Worm (Caenorhabditis elegans) whole organism, L1 larva: ENCODE data around the gene ZK686.6.

Experiments used
- C04F5.9 ChIP-seq: sonication (generic microtip); optimal IDR thresholded peaks from 2 replicates; lab custom pipeline; 2016; ENCODE audit warnings: missing genetic modification characterization, missing compliant biosample characterization
- C16A3.4 ChIP-seq: fragments of 150-350 bp; optimal IDR thresholded peaks from 2 replicates; lab custom pipeline; 2014; ENCODE audit warnings: missing biosample characterization, missing genetic modification characterization
- C34B4.2 ChIP-seq: sonication (generic microtip); optimal IDR thresholded peaks from 2 replicates; lab custom pipeline; 2017; ENCODE audit warnings: mild to moderate bottlenecking, missing genetic modification characterization, missing compliant biosample characterization
- F16B12.6 ChIP-seq: fragments of 150-350 bp; optimal IDR thresholded peaks from 2 replicates; lab custom pipeline; 2014; ENCODE audit warnings: missing biosample characterization, missing genetic modification characterization
- blmp-1 ChIP-seq: fragments of 150-350 bp; optimal IDR thresholded peaks from 2 replicates; lab custom pipeline; 2014; ENCODE audit warnings: missing biosample characterization, missing genetic modification characterization
- ceh-82 ChIP-seq, 3 experiments: fragments of 150-350 bp in 1 of 3; sonication (generic microtip) in 2 of 3; optimal IDR thresholded peaks; 2 replicates each; lab custom pipeline; 2014 to 2017; ENCODE audit warnings: missing biosample characterization in 3 of 3, missing genetic modification characterization in 3 of 3
- ceh-88 ChIP-seq: fragments of 200-800 bp; sonication (Bioruptor generic); IDR thresholded peaks from 2 replicates; pipeline ENCODE4 v1.3.6; 2022; ENCODE audit warnings: missing genetic modification characterization, missing compliant biosample characterization
- dpl-1 ChIP-seq, 3 experiments: fragments of 150-350 bp in 2 of 3; sonication (generic microtip) in 1 of 3; optimal IDR thresholded peaks; 2 replicates each; lab custom pipeline; 2014 to 2017; ENCODE audit warnings: missing biosample characterization in 3 of 3, missing genetic modification characterization in 3 of 3, missing genetic modification reagents in 3 of 3
- dsc-1 ChIP-seq: sonication (generic microtip); optimal IDR thresholded peaks from 2 replicates; lab custom pipeline; 2016; ENCODE audit warnings: mild to moderate bottlenecking, missing genetic modification characterization, missing compliant biosample characterization
- efl-1 ChIP-seq, 4 experiments: fragments of 150-350 bp; optimal IDR thresholded peaks in 3 of 4; peaks in 1 of 4; 1 replicate in 1 of 4; 2 replicates in 3 of 4; lab custom pipeline; 2014; ENCODE audit warnings: missing biosample characterization in 2 of 4, missing genetic modification characterization in 2 of 4, missing genetic modification reagents in 2 of 4
- elt-2 ChIP-seq: sonication (generic microtip); optimal IDR thresholded peaks from 2 replicates; lab custom pipeline; 2016; ENCODE audit warnings: missing genetic modification characterization, mild to moderate bottlenecking, inconsistent platforms, missing compliant biosample characterization, missing genetic modification reagents
- fkh-8 ChIP-seq: sonication (generic microtip); optimal IDR thresholded peaks from 2 replicates; lab custom pipeline; 2016; ENCODE audit warnings: mild to moderate bottlenecking, missing genetic modification characterization, missing compliant biosample characterization
- grh-1 ChIP-seq: fragments of 200-800 bp; sonication (Bioruptor generic); IDR thresholded peaks from 2 replicates; pipeline ENCODE4 v1.3.6; 2022; ENCODE audit warnings: missing genetic modification reagents, missing genetic modification characterization, missing compliant biosample characterization
- irx-1 ChIP-seq: sonication (generic microtip); optimal IDR thresholded peaks from 2 replicates; lab custom pipeline; 2016; ENCODE audit warnings: missing genetic modification characterization, missing compliant biosample characterization
- isw-1 ChIP-seq: fragments of 200-800 bp; sonication (Bioruptor generic); IDR thresholded peaks from 2 replicates; pipeline ENCODE4 v1.3.6; 2022; ENCODE audit warnings: missing genetic modification characterization, missing compliant biosample characterization
- jun-1 ChIP-seq: fragments of 150-350 bp; optimal IDR thresholded peaks from 2 replicates; lab custom pipeline; 2014; ENCODE audit warnings: missing biosample characterization, missing genetic modification reagents, missing genetic modification characterization
- lin-13 ChIP-seq: fragments of 150-350 bp; optimal IDR thresholded peaks from 2 replicates; lab custom pipeline; 2014; ENCODE audit warnings: missing biosample characterization, missing genetic modification reagents, missing genetic modification characterization
- lin-14 ChIP-seq: fragments of 200-800 bp; sonication (Bioruptor generic); optimal IDR thresholded peaks from 2 replicates; lab custom pipeline; 2018; ENCODE audit warnings: mild to moderate bottlenecking, missing genetic modification characterization, moderate library complexity, missing compliant biosample characterization
- lin-15B ChIP-seq: fragments of 150-350 bp; sonication (generic microtip); optimal IDR thresholded peaks from 3 replicates; lab custom pipeline; 2014; ENCODE audit warnings: missing biosample characterization, missing genetic modification characterization
- lin-35 ChIP-seq, 2 experiments: fragments of 150-350 bp; optimal IDR thresholded peaks; 2 replicates each; lab custom pipeline; 2014; ENCODE audit warnings: missing biosample characterization in 2 of 2, missing genetic modification characterization in 2 of 2, missing genetic modification reagents in 2 of 2
- lin-39 ChIP-seq: fragments of 150-350 bp; optimal IDR thresholded peaks from 2 replicates; lab custom pipeline; 2014; ENCODE audit warnings: missing biosample characterization, missing genetic modification reagents, missing genetic modification characterization
- lsy-2 ChIP-seq, 2 experiments: fragments of 150-350 bp; optimal IDR thresholded peaks; 2 replicates each; lab custom pipeline; 2014; ENCODE audit warnings: missing biosample characterization in 2 of 2, missing genetic modification characterization in 2 of 2
- mab-9 ChIP-seq: fragments of 200-800 bp; sonication (Bioruptor generic); IDR thresholded peaks from 2 replicates; pipeline ENCODE4 v1.3.6; 2022; ENCODE audit warnings: missing genetic modification reagents, missing genetic modification characterization, missing compliant biosample characterization
- mdl-1 ChIP-seq, 2 experiments: fragments of 150-350 bp; optimal IDR thresholded peaks; 2 replicates each; lab custom pipeline; 2014 to 2017; ENCODE audit warnings: missing biosample characterization in 2 of 2, missing genetic modification characterization in 2 of 2, inconsistent platforms in 1 of 2
- mep-1 ChIP-seq: fragments of 150-350 bp; optimal IDR thresholded peaks from 2 replicates; lab custom pipeline; 2014; ENCODE audit warnings: missing biosample characterization, missing genetic modification characterization
- nhr-12 ChIP-seq: sonication (generic microtip); optimal IDR thresholded peaks from 2 replicates; lab custom pipeline; 2017; ENCODE audit warnings: missing biosample characterization, missing genetic modification characterization
- nhr-19 ChIP-seq: fragments of 200-800 bp; sonication (Bioruptor generic); conservative IDR thresholded peaks from 2 replicates; pipeline ENCODE4 v1.3.6; 2022; ENCODE audit warnings: missing genetic modification characterization, missing compliant biosample characterization
- nhr-20 ChIP-seq: sonication (generic microtip); optimal IDR thresholded peaks from 2 replicates; lab custom pipeline; 2016; ENCODE audit warnings: mild to moderate bottlenecking, missing genetic modification characterization, missing compliant biosample characterization
- nhr-28 ChIP-seq: fragments of 150-350 bp; optimal IDR thresholded peaks from 2 replicates; lab custom pipeline; 2014; ENCODE audit warnings: missing biosample characterization, missing genetic modification characterization
- nhr-47 ChIP-seq: sonication (generic microtip); optimal IDR thresholded peaks from 2 replicates; lab custom pipeline; 2016; ENCODE audit warnings: mild to moderate bottlenecking, missing genetic modification characterization, moderate library complexity, missing compliant biosample characterization
- nhr-71 ChIP-seq: sonication (generic microtip); optimal IDR thresholded peaks from 2 replicates; lab custom pipeline; 2016; ENCODE audit warnings: mild to moderate bottlenecking, missing genetic modification characterization, moderate library complexity, missing compliant biosample characterization
- nhr-76 ChIP-seq: sonication (generic microtip); optimal IDR thresholded peaks from 2 replicates; lab custom pipeline; 2017; ENCODE audit warnings: missing biosample characterization, missing genetic modification characterization
- nhr-85 ChIP-seq: sonication (generic microtip); peaks from one replicate; lab custom pipeline; 2016; ENCODE audit warnings: missing genetic modification characterization, inconsistent platforms, missing compliant biosample characterization
- nhr-90 ChIP-seq: sonication (generic microtip); optimal IDR thresholded peaks from 2 replicates; lab custom pipeline; 2016; ENCODE audit warnings: mild to moderate bottlenecking, missing genetic modification characterization, missing compliant biosample characterization; ENCODE audit not compliant: poor library complexity
- pax-3 ChIP-seq: fragments of 200-800 bp; sonication (Bioruptor generic); optimal IDR thresholded peaks from 2 replicates; lab custom pipeline; 2018; ENCODE audit warnings: mild to moderate bottlenecking, missing genetic modification characterization, moderate library complexity, missing compliant biosample characterization
- rnt-1 ChIP-seq: sonication (generic microtip); optimal IDR thresholded peaks from 2 replicates; lab custom pipeline; 2016; ENCODE audit warnings: mild to moderate bottlenecking, missing genetic modification characterization, moderate library complexity, missing compliant biosample characterization
- skn-1 ChIP-seq: fragments of 150-350 bp; optimal IDR thresholded peaks from 2 replicates; lab custom pipeline; 2014; ENCODE audit warnings: missing biosample characterization, missing genetic modification characterization
- snu-23 ChIP-seq: sonication (generic microtip); optimal IDR thresholded peaks from 2 replicates; lab custom pipeline; 2016; ENCODE audit warnings: missing genetic modification characterization, missing compliant biosample characterization
- swsn-7 ChIP-seq: sonication (generic microtip); optimal IDR thresholded peaks from 2 replicates; lab custom pipeline; 2016; ENCODE audit warnings: missing genetic modification characterization, missing compliant biosample characterization
- tbx-2 ChIP-seq: sonication (generic microtip); optimal IDR thresholded peaks from 2 replicates; lab custom pipeline; 2016; ENCODE audit warnings: missing genetic modification characterization, missing compliant biosample characterization
- unc-62 ChIP-seq: fragments of 150-350 bp; optimal IDR thresholded peaks from 2 replicates; lab custom pipeline; 2014; ENCODE audit warnings: missing biosample characterization, missing genetic modification reagents, missing genetic modification characterization
- unc-86 ChIP-seq: sonication (generic microtip); optimal IDR thresholded peaks from 2 replicates; lab custom pipeline; 2016; ENCODE audit warnings: missing genetic modification characterization, missing compliant biosample characterization
- unc-98 ChIP-seq: fragments of 200-800 bp; sonication (Bioruptor generic); IDR thresholded peaks from 2 replicates; pipeline ENCODE4 v1.3.6; 2022; ENCODE audit warnings: missing genetic modification characterization, missing compliant biosample characterization
- xbp-1 ChIP-seq: sonication (generic microtip); optimal IDR thresholded peaks from 2 replicates; lab custom pipeline; 2016; ENCODE audit warnings: missing genetic modification characterization, missing compliant biosample characterization
- zip-4 ChIP-seq: fragments of 200-800 bp; sonication (Bioruptor generic); optimal IDR thresholded peaks from 2 replicates; lab custom pipeline; 2018; ENCODE audit warnings: mild to moderate bottlenecking, missing genetic modification characterization, moderate library complexity, missing compliant biosample characterization
- ztf-11 ChIP-seq, 2 experiments: sonication (generic microtip); optimal IDR thresholded peaks; 2 replicates each; lab custom pipeline; 2016 to 2017; ENCODE audit warnings: missing genetic modification characterization in 2 of 2, missing biosample characterization in 1 of 2, missing compliant biosample characterization in 1 of 2
- ztf-4 ChIP-seq: fragments of 150-350 bp; optimal IDR thresholded peaks from 2 replicates; lab custom pipeline; 2014; ENCODE audit warnings: missing biosample characterization, missing genetic modification characterization

ZK686.6 gene

DNA sequence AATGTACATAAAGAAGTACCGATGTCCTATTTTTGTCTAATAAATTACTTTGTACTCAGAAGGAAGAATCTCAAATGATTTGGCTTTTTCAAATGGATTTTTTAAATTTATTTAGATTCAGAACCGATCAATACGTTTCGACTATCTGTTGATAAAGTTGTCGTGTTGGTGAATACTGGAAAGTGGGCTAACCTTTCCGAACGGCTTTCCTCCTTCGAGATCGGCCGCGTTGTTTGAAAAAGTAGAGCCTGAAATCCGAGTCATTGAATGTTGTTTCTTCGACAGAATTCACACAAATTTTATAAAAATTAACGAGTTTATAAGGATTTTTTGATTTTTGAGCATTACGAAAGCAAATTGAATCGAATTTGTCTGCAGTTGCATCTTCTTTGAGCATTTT lies 990 bp upstream of the ZK686.6 start:
- TF ChIP-seq nhr-28 (tag; lab: Kevin White, UChicago) (no peak), C04F5.9 (tag; lab: Kevin White, UChicago) (no peak)

DNA sequence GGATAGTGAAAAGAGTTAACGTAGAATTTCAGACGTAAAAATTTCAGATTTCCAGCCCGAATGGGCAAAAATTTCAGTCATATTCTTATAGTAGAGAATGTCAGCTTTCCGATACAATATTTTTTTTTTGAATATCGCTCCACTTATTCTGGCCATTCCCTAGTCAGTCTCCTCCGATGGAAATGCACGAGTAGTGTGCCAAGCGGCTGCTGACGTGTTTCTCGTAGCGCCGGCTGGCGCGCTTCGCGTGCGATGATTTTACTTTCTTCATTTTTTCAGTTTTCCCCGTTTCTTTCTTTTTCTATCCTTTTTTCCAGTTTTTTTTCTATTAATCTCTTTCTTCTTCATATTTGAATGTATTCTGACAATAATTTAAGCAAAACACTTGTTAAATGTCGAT lies 1.8 kb downstream of the ZK686.6 start:
- TF ChIP-seq fkh-8 (tag; lab: Kevin White, UChicago) (peak; percentile 11), F16B12.6 (tag; lab: Kevin White, UChicago) (peak; percentile 67), nhr-20 (tag; lab: Kevin White, UChicago) (peak; percentile 60), irx-1 (tag; lab: Kevin White, UChicago) (peak; percentile 9), ceh-82 (tag; optimal IDR thresholded peaks at IDR 0.05; lab: Kevin White, UChicago) (peak; percentile 56 to 60 (median 56)), rnt-1 (tag; lab: Kevin White, UChicago) (peak; percentile 84), ztf-11 (tag; optimal IDR thresholded peaks at IDR 0.05; lab: Kevin White, UChicago) (peak in 1 of 2 experiments; percentile 32), mdl-1 (tag; optimal IDR thresholded peaks at IDR 0.05; lab: Kevin White, UChicago) (peak in 1 of 2 experiments; percentile 25), C16A3.4 (tag; lab: Kevin White, UChicago) (peak; percentile 69), lsy-2 (tag; optimal IDR thresholded peaks at IDR 0.05; lab: Kevin White, UChicago) (peak; percentile 81 to 88), tbx-2 (tag; lab: Kevin White, UChicago) (peak; percentile 65), blmp-1 (tag; lab: Kevin White, UChicago) (peak; percentile 85), unc-86 (tag; lab: Kevin White, UChicago) (peak; percentile 35), isw-1 (GFP tag; lab: Robert Waterston, UW) (peak; percentile 57), ceh-88 (GFP tag; lab: Robert Waterston, UW) (0 out of 2 replicates have a peak, but pooled peaks have one; percentile 39), nhr-71 (tag; lab: Kevin White, UChicago) (peak; percentile 74), jun-1 (tag; lab: Kevin White, UChicago) (peak; percentile 14), nhr-19 (peak; percentile 83), skn-1 (tag; lab: Kevin White, UChicago) (peak; percentile 54), nhr-90 (tag; lab: Kevin White, UChicago) (peak; percentile 60), nhr-47 (peak; percentile 72), xbp-1 (tag; lab: Kevin White, UChicago) (peak; percentile 68), lin-39 (peak; percentile 35), grh-1 (GFP tag; lab: Robert Waterston, UW) (peak; percentile 61; the same call in 1 of the 2 replicates), dpl-1 (GFP tag; optimal IDR thresholded peaks at IDR 0.05; lab: Kevin White, UChicago) (peak; percentile 60 to 70 (median 68)), snu-23 (GFP tag; lab: Kevin White, UChicago) (peak; percentile 74), swsn-7 (tag; lab: Kevin White, UChicago) (peak; percentile 68), mab-9 (GFP tag; lab: Robert Waterston, UW) (peak; percentile 48; the same call in 1 of the 2 replicates), efl-1 (optimal IDR thresholded peaks at IDR 0.05; lab: Kevin White, UChicago) (peak; percentile 65 to 72), efl-1 (GFP tag; optimal IDR thresholded peaks at IDR 0.05 in 1 of 2; lab: Kevin White, UChicago) (peak; percentile 63 to 97), nhr-85 (tag; lab: Kevin White, UChicago) (peak; percentile 76), lin-15B (tag; lab: Kevin White, UChicago) (peak; percentile 54), lin-35 (GFP tag; optimal IDR thresholded peaks at IDR 0.05; lab: Kevin White, UChicago) (peak; percentile 64 to 75), mep-1 (tag; lab: Kevin White, UChicago) (peak; percentile 67), lin-14 (peak; percentile 40), dsc-1 (peak; percentile 54)
- TF ChIP-seq, all 84 proteins: peak for 35; not testable (repeated sequence) for 49

DNA sequence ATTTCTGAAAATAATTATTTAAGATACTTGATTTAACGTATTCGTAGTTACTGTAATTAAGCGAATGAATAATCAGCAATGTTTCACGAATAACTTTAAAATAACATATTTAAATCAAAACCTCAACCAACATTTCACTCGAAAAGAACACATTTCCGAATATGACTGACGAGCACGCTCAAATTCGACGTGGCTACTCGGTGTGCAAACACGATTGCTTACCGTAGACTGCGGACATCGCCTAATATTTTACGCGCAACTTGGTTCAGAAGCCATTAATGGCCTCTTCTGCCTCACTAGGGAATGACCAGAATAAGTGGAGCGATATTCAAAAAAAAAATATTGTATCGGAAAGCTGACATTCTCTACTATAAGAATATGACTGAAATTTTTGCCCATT lies 2.8 kb downstream of the ZK686.6 start, which contains the start of gene snu-23:
Gene snu-23 (minus strand): TSS at position 156 of the 400 bp plus-strand sequence.
- TF ChIP-seq isw-1 (GFP tag; lab: Robert Waterston, UW) (no peak), blmp-1 (tag; lab: Kevin White, UChicago) (peak; percentile 11), F16B12.6 (tag; lab: Kevin White, UChicago) (peak; percentile 81), pax-3 (no peak), elt-2 (no peak), unc-62 (GFP tag; lab: Kevin White, UChicago) (no peak), nhr-12 (tag; lab: Kevin White, UChicago) (no peak), unc-86 (tag; lab: Kevin White, UChicago) (no peak), lin-13 (GFP tag; lab: Kevin White, UChicago) (no peak), snu-23 (GFP tag; lab: Kevin White, UChicago) (peak; percentile 35), efl-1 (optimal IDR thresholded peaks at IDR 0.05; lab: Kevin White, UChicago) (peak; percentile 42 to 43), efl-1 (GFP tag; optimal IDR thresholded peaks at IDR 0.05 in 1 of 2; lab: Kevin White, UChicago) (peak; percentile 48 to 93), unc-98 (GFP tag; lab: Robert Waterston, UW) (no peak), ztf-4 (no peak), lin-35 (GFP tag; optimal IDR thresholded peaks at IDR 0.05; lab: Kevin White, UChicago) (peak; percentile 58 to 59), nhr-76 (tag; lab: Kevin White, UChicago) (no peak), mep-1 (tag; lab: Kevin White, UChicago) (peak; percentile 46), nhr-19 (no peak), zip-4 (GFP tag; lab: Kevin White, UChicago) (no peak), mab-9 (GFP tag; lab: Robert Waterston, UW) (no peak), lsy-2 (tag; optimal IDR thresholded peaks at IDR 0.05; lab: Kevin White, UChicago) (peak; percentile 84 to 97), dpl-1 (GFP tag; optimal IDR thresholded peaks at IDR 0.05; lab: Kevin White, UChicago) (peak; percentile 10 to 48 (median 17)), C34B4.2 (tag; lab: Kevin White, UChicago) (no peak)
